Fruit fly (Drosophila melanogaster) whole organism, embryonic: ENCODE data around the gene CG31139.

Experiments
- Bgb ChIP-seq: fragments of 200-800 bp; sonication (Bioruptor generic); IDR thresholded peaks from 2 replicates; pipeline ENCODE4 v1.3.6; 2022; ENCODE audit warnings: missing biosample characterization, missing genetic modification characterization; ENCODE audit not compliant: partially characterized antibody
- Blimp-1 ChIP-seq: fragments of 200-800 bp; sonication (Bioruptor generic); optimal IDR thresholded peaks from 3 replicates; lab custom pipeline; 2018; ENCODE audit warnings: missing biosample characterization, missing genetic modification characterization, mild to moderate bottlenecking, moderate library complexity, missing genetic modification reagents
- CG10267 ChIP-seq: fragments of 200-800 bp; sonication (Bioruptor generic); optimal IDR thresholded peaks from 2 replicates; lab custom pipeline; 2018; ENCODE audit warnings: missing biosample characterization, mild to moderate bottlenecking, missing genetic modification characterization, moderate library complexity
- CG12299 ChIP-seq: fragments of 200-800 bp; sonication (Bioruptor generic); optimal IDR thresholded peaks from 2 replicates; lab custom pipeline; 2018; ENCODE audit warnings: missing biosample characterization, mild to moderate bottlenecking, missing genetic modification characterization
- CG12391 ChIP-seq: fragments of 200-800 bp; sonication (Bioruptor generic); optimal IDR thresholded peaks from 3 replicates; lab custom pipeline; 2018; ENCODE audit warnings: missing biosample characterization, mild to moderate bottlenecking, missing genetic modification characterization, moderate library complexity
- CG13624 ChIP-seq: fragments of 200-800 bp; sonication (Bioruptor generic); optimal IDR thresholded peaks from 2 replicates; lab custom pipeline; 2016; ENCODE audit warnings: missing biosample characterization, missing genetic modification characterization
- CG17568 ChIP-seq: fragments of 200-800 bp; sonication (Bioruptor generic); optimal IDR thresholded peaks from 2 replicates; lab custom pipeline; 2018; ENCODE audit warnings: missing biosample characterization, mild to moderate bottlenecking, missing genetic modification characterization, moderate library complexity
- CG18011 ChIP-seq: fragments of 200-800 bp; sonication (Bioruptor generic); optimal IDR thresholded peaks from 2 replicates; lab custom pipeline; 2017; ENCODE audit warnings: missing biosample characterization, missing genetic modification characterization, mild to moderate bottlenecking, moderate library complexity, missing genotype
- CG2120 ChIP-seq: fragments of 200-800 bp; sonication (Bioruptor generic); optimal IDR thresholded peaks from 3 replicates; lab custom pipeline; 2016; ENCODE audit warnings: missing biosample characterization, missing genetic modification characterization
- CG2712 ChIP-seq: fragments of 200-800 bp; optimal IDR thresholded peaks from 3 replicates; lab custom pipeline; 2019; ENCODE audit warnings: missing biosample characterization, mild to moderate bottlenecking, missing genetic modification characterization, moderate library complexity
- CG30403 ChIP-seq: fragments of 200-800 bp; sonication (Bioruptor generic); optimal IDR thresholded peaks from 3 replicates; lab custom pipeline; 2016; ENCODE audit warnings: missing biosample characterization, missing genetic modification characterization
- CG31441 ChIP-seq: fragments of 200-800 bp; sonication (Bioruptor generic); IDR thresholded peaks from 2 replicates; pipeline ENCODE4 v1.3.6; 2022; ENCODE audit warnings: missing biosample characterization, missing genetic modification characterization
- CG6654 ChIP-seq: fragments of 200-800 bp; sonication (Bioruptor generic); optimal IDR thresholded peaks from 2 replicates; lab custom pipeline; 2017; ENCODE audit warnings: missing biosample characterization, mild to moderate bottlenecking, missing genetic modification characterization
- CG6813 ChIP-seq: fragments of 200-800 bp; sonication (Bioruptor generic); optimal IDR thresholded peaks from 2 replicates; lab custom pipeline; 2017; ENCODE audit warnings: missing biosample characterization, missing genetic modification characterization, mild to moderate bottlenecking, moderate library complexity, missing genetic modification reagents
- CG7556 ChIP-seq: fragments of 200-800 bp; sonication (Bioruptor generic); optimal IDR thresholded peaks from 2 replicates; lab custom pipeline; 2017; ENCODE audit warnings: missing biosample characterization, mild to moderate bottlenecking, missing genetic modification characterization
- CG7839 ChIP-seq: fragments of 200-800 bp; sonication (Bioruptor generic); optimal IDR thresholded peaks from 3 replicates; lab custom pipeline; 2018; ENCODE audit warnings: missing biosample characterization, mild to moderate bottlenecking, missing genetic modification characterization, moderate library complexity
- CG7987 ChIP-seq: fragments of 200-800 bp; sonication (Bioruptor generic); optimal IDR thresholded peaks from 2 replicates; lab custom pipeline; 2018; ENCODE audit warnings: missing biosample characterization, mild to moderate bottlenecking, missing genetic modification characterization, moderate library complexity
- CG8388 ChIP-seq: fragments of 200-800 bp; sonication (Bioruptor generic); optimal IDR thresholded peaks from 2 replicates; lab custom pipeline; 2019; ENCODE audit warnings: missing biosample characterization, mild to moderate bottlenecking, missing genetic modification characterization, moderate library complexity
- CG9817 ChIP-seq: fragments of 200-800 bp; sonication (Bioruptor generic); optimal IDR thresholded peaks from 2 replicates; lab custom pipeline; 2018; ENCODE audit warnings: missing biosample characterization, mild to moderate bottlenecking, missing genetic modification characterization, moderate library complexity
- CoRest ChIP-seq: fragments of 200-800 bp; sonication (Bioruptor generic); optimal IDR thresholded peaks from 3 replicates; lab custom pipeline; 2018; ENCODE audit warnings: missing biosample characterization, mild to moderate bottlenecking, missing genetic modification characterization, moderate library complexity
- Fer3 ChIP-seq: fragments of 200-800 bp; sonication (Bioruptor generic); optimal IDR thresholded peaks from 2 replicates; lab custom pipeline; 2018; ENCODE audit warnings: missing biosample characterization, mild to moderate bottlenecking, missing genetic modification characterization, moderate library complexity
- H2.0 ChIP-seq: fragments of 200-800 bp; sonication (Bioruptor generic); IDR thresholded peaks from 2 replicates; pipeline ENCODE4 v1.3.6; 2022; ENCODE audit warnings: missing biosample characterization, missing genetic modification characterization
- Hr3 ChIP-seq: fragments of 200-800 bp; sonication (Bioruptor generic); optimal IDR thresholded peaks from 3 replicates; lab custom pipeline; 2016; ENCODE audit warnings: missing biosample characterization, missing genetic modification characterization
- Hr39 ChIP-seq: fragments of >200 bp; optimal IDR thresholded peaks from 2 replicates; lab custom pipeline; 2017
- Meics ChIP-seq: fragments of 200-800 bp; sonication (Bioruptor generic); optimal IDR thresholded peaks from 2 replicates; lab custom pipeline; 2017; ENCODE audit warnings: missing biosample characterization, mild to moderate bottlenecking, missing genetic modification characterization
- Ptx1 ChIP-seq: fragments of 200-800 bp; sonication (Bioruptor generic); IDR thresholded peaks from 2 replicates; pipeline ENCODE4 v1.3.6; 2022; ENCODE audit warnings: missing biosample characterization, missing genetic modification characterization
- Six4 ChIP-seq: fragments of 200-800 bp; sonication (Bioruptor generic); optimal IDR thresholded peaks from 2 replicates; lab custom pipeline; 2016; ENCODE audit warnings: missing biosample characterization, missing genetic modification characterization
- ase ChIP-seq: fragments of 200-800 bp; sonication (Bioruptor generic); IDR thresholded peaks from 3 replicates; pipeline ENCODE4 v1.3.6; 2022; ENCODE audit warnings: missing biosample characterization, missing genetic modification characterization
- bab2 ChIP-seq: fragments of 200-800 bp; sonication (Bioruptor generic); optimal IDR thresholded peaks from 2 replicates; lab custom pipeline; 2016; ENCODE audit warnings: missing biosample characterization, missing genetic modification characterization
- bcd ChIP-seq: fragments of 200-800 bp; sonication (Bioruptor generic); optimal IDR thresholded peaks from 2 replicates; lab custom pipeline; 2017; ENCODE audit warnings: missing biosample characterization, mild to moderate bottlenecking, missing genetic modification characterization
- bsh ChIP-seq, 2 experiments: fragments of 200-800 bp; sonication (Bioruptor generic); optimal IDR thresholded peaks; 2 replicates each; lab custom pipeline; 2017 to 2018; ENCODE audit warnings: mild to moderate bottlenecking in 2 of 2, missing biosample characterization in 2 of 2, missing genetic modification characterization in 2 of 2, moderate library complexity in 1 of 2
- ci ChIP-seq: fragments of 200-800 bp; sonication (Bioruptor generic); IDR thresholded peaks from 3 replicates; pipeline ENCODE4 v1.3.6; 2022; ENCODE audit warnings: missing biosample characterization, missing genetic modification characterization
- fd96Cb ChIP-seq: fragments of 200-800 bp; sonication (Bioruptor generic); optimal IDR thresholded peaks from 2 replicates; lab custom pipeline; 2018; ENCODE audit warnings: missing biosample characterization, mild to moderate bottlenecking, missing genetic modification characterization, moderate library complexity
- gem ChIP-seq: fragments of 200-800 bp; sonication (Bioruptor generic); optimal IDR thresholded peaks from 2 replicates; lab custom pipeline; 2019; ENCODE audit warnings: missing biosample characterization, mild to moderate bottlenecking, missing genetic modification characterization, moderate library complexity
- insv ChIP-seq, 2 experiments: fragments of 200-800 bp; sonication (Bioruptor generic); optimal IDR thresholded peaks; 3 replicates each; lab custom pipeline; 2016 to 2018; ENCODE audit warnings: missing biosample characterization in 2 of 2, missing genetic modification characterization in 2 of 2
- klu ChIP-seq: fragments of 200-800 bp; sonication (Bioruptor generic); IDR thresholded peaks from 2 replicates; pipeline ENCODE4 v1.3.6; 2022; ENCODE audit warnings: missing biosample characterization, missing genetic modification characterization
- lmd ChIP-seq: fragments of 200-800 bp; sonication (Bioruptor generic); IDR thresholded peaks from 2 replicates; pipeline ENCODE4 v1.3.6; 2022; ENCODE audit warnings: missing biosample characterization, missing genetic modification characterization
- lola ChIP-seq, 3 experiments: fragments of >200 bp in 2 of 3; fragments of 200-800 bp in 1 of 3; sonication (Bioruptor generic) in 1 of 3; optimal IDR thresholded peaks; 2 replicates each; lab custom pipeline; 2017 to 2019; ENCODE audit warnings: missing biosample characterization in 3 of 3, missing genetic modification characterization in 3 of 3, mild to moderate bottlenecking in 1 of 3, moderate library complexity in 1 of 3
- nmo ChIP-seq: fragments of 200-800 bp; sonication (Bioruptor generic); optimal IDR thresholded peaks from 2 replicates; lab custom pipeline; 2018; ENCODE audit warnings: missing biosample characterization, mild to moderate bottlenecking, missing genetic modification characterization, moderate library complexity
- org-1 ChIP-seq: fragments of 200-800 bp; sonication (Bioruptor generic); optimal IDR thresholded peaks from 2 replicates; lab custom pipeline; 2017; ENCODE audit warnings: missing biosample characterization, missing genetic modification characterization
- pan ChIP-seq, 4 experiments: fragments of >200 bp in 3 of 4; fragments of 200-800 bp in 1 of 4; sonication (Bioruptor generic) in 1 of 4; optimal IDR thresholded peaks in 3 of 4; IDR thresholded peaks in 1 of 4; 2 replicates each; pipeline versions ENCODE4 v1.3.6 to Lab custom; 2017 to 2022; ENCODE audit warnings: missing biosample characterization in 2 of 4, missing genetic modification characterization in 2 of 4, mixed read lengths in 1 of 4
- row ChIP-seq: fragments of 200-800 bp; sonication (Bioruptor generic); IDR thresholded peaks from 3 replicates; pipeline ENCODE4 v1.3.6; 2022; ENCODE audit warnings: missing biosample characterization, missing genetic modification characterization
- ssp ChIP-seq: fragments of 200-800 bp; sonication (Bioruptor generic); IDR thresholded peaks from 2 replicates; pipeline ENCODE4 v1.3.6; 2022; ENCODE audit warnings: missing biosample characterization, missing genetic modification characterization
- trem ChIP-seq: fragments of 200-800 bp; optimal IDR thresholded peaks from 3 replicates; lab custom pipeline; 2019; ENCODE audit warnings: missing biosample characterization, mild to moderate bottlenecking, missing genetic modification characterization, moderate library complexity
- unpg ChIP-seq: fragments of 200-800 bp; sonication (Bioruptor generic); optimal IDR thresholded peaks from 3 replicates; lab custom pipeline; 2018; ENCODE audit warnings: missing biosample characterization, mild to moderate bottlenecking, missing genetic modification characterization, moderate library complexity
- vvl ChIP-seq: fragments of 200-800 bp; sonication (Bioruptor generic); IDR thresholded peaks from 2 replicates; pipeline ENCODE4 v1.3.6; 2022; ENCODE audit warnings: missing biosample characterization, missing genetic modification characterization
- wdn ChIP-seq: fragments of 200-800 bp; sonication (Bioruptor generic); IDR thresholded peaks from 2 replicates; pipeline ENCODE4 v1.3.6; 2022; ENCODE audit warnings: missing biosample characterization, missing genetic modification characterization
- zen ChIP-seq: fragments of 200-800 bp; sonication (Bioruptor generic); optimal IDR thresholded peaks from 3 replicates; lab custom pipeline; 2018; ENCODE audit warnings: missing biosample characterization, mild to moderate bottlenecking, missing genetic modification characterization, moderate library complexity
- zf30C ChIP-seq: fragments of 200-800 bp; sonication (Bioruptor generic); optimal IDR thresholded peaks from 3 replicates; lab custom pipeline; 2018; ENCODE audit warnings: missing biosample characterization, mild to moderate bottlenecking, missing genetic modification characterization

The CG31139 gene

dm6 chr3R:22719607-22719949, 29.3 kb downstream of the CG31139 start:
- no peak for TF ChIP-seq CG2120 (GFP tag; lab: Kevin White, UChicago)
- no peak for TF ChIP-seq pan (optimal IDR thresholded peaks at IDR 0.05; lab: Kevin White, UChicago)
- peak in 1 of 2 experiments; percentile 14 for TF ChIP-seq pan (GFP tag; optimal IDR thresholded peaks at IDR 0.05 in 1 of 2, IDR thresholded peaks at IDR 0.05 in 1 of 2)
- no peak for TF ChIP-seq CG12299 (tag; lab: Kevin White, UChicago)
- peak; percentile 26 for TF ChIP-seq CG8388
- peak; percentile 72 for TF ChIP-seq zf30C (GFP tag; lab: Kevin White, UChicago)
- TF ChIP-seq ssp: no peak
- no peak for TF ChIP-seq Hr39 (lab: Kevin White, UChicago)
- TF ChIP-seq lmd: peak; percentile 21; the same call in 1 of the 2 replicates
- TF ChIP-seq CG2712 (tag; lab: Kevin White, UChicago): peak; percentile 62
- TF ChIP-seq CG31441 (GFP tag; lab: Robert Waterston, UW): peak; percentile 44; the same call in 1 of the 2 replicates
- peak; percentile 33 for TF ChIP-seq fd96Cb (tag; lab: Kevin White, UChicago)
- TF ChIP-seq CoRest: peak; percentile 40
- peak; percentile 1 for TF ChIP-seq CG30403 (GFP tag; lab: Kevin White, UChicago)
- TF ChIP-seq Fer3 (tag; lab: Kevin White, UChicago): peak; percentile 16
- TF ChIP-seq CG6813 (GFP tag; lab: Kevin White, UChicago): peak; percentile 12
- TF ChIP-seq ase (GFP tag; lab: Robert Waterston, UW): no peak
- peak; percentile 68 for TF ChIP-seq row
- no peak for TF ChIP-seq Bgb (GFP tag; lab: Robert Waterston, UW)
- TF ChIP-seq H2.0 (GFP tag; lab: Robert Waterston, UW): peak; percentile 34
- TF ChIP-seq klu: no peak
- TF ChIP-seq CG17568 (GFP tag; lab: Kevin White, UChicago): no peak
- 0 out of 2 replicates have a peak, but pooled peaks have one; percentile 30 for TF ChIP-seq Ptx1 (GFP tag; lab: Robert Waterston, UW)
- TF ChIP-seq CG7556 (GFP tag; lab: Kevin White, UChicago): peak; percentile 46
- TF ChIP-seq zen (tag; lab: Kevin White, UChicago): peak; percentile 16
- TF ChIP-seq bsh (GFP tag; optimal IDR thresholded peaks at IDR 0.05; lab: Kevin White, UChicago): peak in 1 of 2 experiments; percentile 48
- TF ChIP-seq Six4 (GFP tag; lab: Kevin White, UChicago): no peak
- peak; percentile 14 for TF ChIP-seq CG12391 (tag; lab: Kevin White, UChicago)
- TF ChIP-seq CG7839: peak; percentile 55
- TF ChIP-seq Hr3 (GFP tag; lab: Kevin White, UChicago): peak; percentile 6
- TF ChIP-seq nmo (GFP tag; lab: Kevin White, UChicago): peak; percentile 61
- peak; percentile 51 for TF ChIP-seq CG10267 (tag; lab: Kevin White, UChicago)
- TF ChIP-seq CG13624 (GFP tag; lab: Kevin White, UChicago): no peak
- TF ChIP-seq Blimp-1 (GFP tag; lab: Kevin White, UChicago): peak; percentile 60
- no peak for TF ChIP-seq CG6654 (GFP tag; lab: Kevin White, UChicago)
- TF ChIP-seq CG9817: peak; percentile 23
- TF ChIP-seq unpg (GFP tag; lab: Kevin White, UChicago): peak; percentile 47
- peak; percentile 6 for TF ChIP-seq Meics
- peak; percentile 5 for TF ChIP-seq org-1
- TF ChIP-seq CG7987 (GFP tag; lab: Kevin White, UChicago): no peak
- peak; percentile 40; the same call in 1 of the 3 replicates for TF ChIP-seq ci (GFP tag; lab: Robert Waterston, UW)
- no peak for TF ChIP-seq CG18011 (GFP tag; lab: Kevin White, UChicago)
- peak; percentile 7 for TF ChIP-seq bcd (GFP tag; lab: Kevin White, UChicago)
- TF ChIP-seq vvl: 0 out of 2 replicates have a peak, but pooled peaks have one; percentile 23
- peak; percentile 67 for TF ChIP-seq gem
- TF ChIP-seq lola (GFP tag; optimal IDR thresholded peaks at IDR 0.05; lab: Kevin White, UChicago): peak in 1 of 3 experiments; percentile 26
- TF ChIP-seq bab2: peak; percentile 35
- peak; percentile 37 for TF ChIP-seq trem (tag; lab: Kevin White, UChicago)
- no peak for TF ChIP-seq insv (GFP tag; optimal IDR thresholded peaks at IDR 0.05; lab: Kevin White, UChicago)
- TF ChIP-seq wdn (GFP tag; lab: Robert Waterston, UW): no peak
